Fruit fly (Drosophila melanogaster): ENCODE measurements around the gene Gr93c.

dm6 chr3R:21829487-21829957 lies 15.5 kb downstream of the Gr93c start:
- TF ChIP-seq CG3919 (GFP tag; optimal IDR thresholded peaks at IDR 0.05) (no peak), CG31627 (GFP tag; optimal IDR thresholded peaks at IDR 0.05) (peak; percentile 36), Ets96B (tag; optimal IDR thresholded peaks at IDR 0.05) (peak; percentile 59), Hr4 (GFP tag; optimal IDR thresholded peaks at IDR 0.05) (peak; percentile 42), Gug (GFP tag; IDR thresholded peaks at IDR 0.05) (no peak), Eip93F (GFP tag; optimal IDR thresholded peaks at IDR 0.05) (peak; percentile 18), Hr39 (GFP tag; optimal IDR thresholded peaks at IDR 0.05) (peak; percentile 29), Blimp-1 (GFP tag; optimal IDR thresholded peaks at IDR 0.05) (no peak), CG6808 (GFP tag; optimal IDR thresholded peaks at IDR 0.05) (peak; percentile 13), CG4318 (GFP tag; optimal IDR thresholded peaks at IDR 0.05) (no peak), CG8119 (GFP tag; IDR thresholded peaks at IDR 0.05) (no peak), Eip78C (GFP tag) (peak; percentile 83), CG3032 (tag; optimal IDR thresholded peaks at IDR 0.05) (peak; percentile 53)

All from whole organism, prepupa.